Worm (Caenorhabditis elegans) whole organism, L4/young adult: ENCODE data around the gene irld-47.

ENCODE experiments used
- W03F9.2 ChIP-seq: fragments of 150-350 bp; optimal IDR thresholded peaks from 2 replicates; lab custom pipeline; 2014; ENCODE audit warnings: missing biosample characterization, missing genetic modification characterization
- dao-5 ChIP-seq: sonication (generic microtip); optimal IDR thresholded peaks from 2 replicates; lab custom pipeline; 2016; ENCODE audit warnings: missing genotype, missing genetic modification characterization, moderate library complexity, missing compliant biosample characterization
- him-1 ChIP-seq: sonication (generic microtip); optimal IDR thresholded peaks from 2 replicates; lab custom pipeline; 2016; ENCODE audit warnings: missing genotype, missing genetic modification reagents, missing genetic modification characterization, missing compliant biosample characterization

The irld-47 gene

DNA sequence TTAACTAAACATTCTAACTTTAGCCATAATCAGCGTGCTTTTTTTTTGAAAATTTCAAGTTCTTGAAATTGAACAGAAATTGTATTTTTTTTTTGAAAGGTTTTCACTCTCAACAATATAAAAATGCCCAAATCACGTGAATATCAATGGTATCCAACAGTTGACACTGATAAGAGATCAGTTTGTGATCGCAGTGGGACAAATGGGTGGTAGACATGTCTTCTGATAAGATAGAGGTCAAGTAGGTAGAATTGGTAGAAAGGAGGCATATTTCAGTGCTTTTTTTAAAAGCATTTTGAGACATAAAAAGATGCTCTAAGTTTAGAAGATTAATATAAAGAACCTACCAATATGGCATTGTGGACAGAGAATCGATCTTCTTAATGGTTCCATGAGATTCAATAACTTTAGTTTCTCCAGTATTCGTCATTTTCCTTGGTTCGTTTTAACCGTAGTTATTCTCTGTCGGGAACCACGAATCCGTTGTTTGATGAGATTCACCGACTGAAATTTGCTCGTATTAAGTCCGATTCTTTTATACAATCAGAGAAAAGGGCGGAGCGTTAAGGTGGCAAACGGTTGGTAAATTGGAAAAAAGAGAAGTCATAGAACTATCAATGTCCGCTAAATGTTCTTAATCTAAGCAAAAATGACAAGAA lies 44.9 kb downstream of the irld-47 start, which contains the start of gene mthf-1:
TSS of gene mthf-1 (minus strand) at position 504 of the 659 bp plus-strand sequence.
- TF ChIP-seq dao-5 (tag; lab: Kevin White, UChicago), result no peak
- TF ChIP-seq W03F9.2 (tag; lab: Kevin White, UChicago), result no peak
- no peak for TF ChIP-seq him-1 (tag; lab: Kevin White, UChicago)

- TF ChIP-seq dao-5 (tag; lab: Kevin White, UChicago) (no peak), him-1 (tag; lab: Kevin White, UChicago) (no peak), W03F9.2 (tag; lab: Kevin White, UChicago) (no peak)
Observed at ce11 chrII:7776715-7777114, 45.6 kb downstream of the irld-47 start.

ce11 chrII:7776232-7776631 lies 46.1 kb downstream of the irld-47 start:
- TF ChIP-seq dao-5 (tag; lab: Kevin White, UChicago) (no peak), him-1 (tag; lab: Kevin White, UChicago) (no peak), W03F9.2 (tag; lab: Kevin White, UChicago) (no peak)

DNA sequence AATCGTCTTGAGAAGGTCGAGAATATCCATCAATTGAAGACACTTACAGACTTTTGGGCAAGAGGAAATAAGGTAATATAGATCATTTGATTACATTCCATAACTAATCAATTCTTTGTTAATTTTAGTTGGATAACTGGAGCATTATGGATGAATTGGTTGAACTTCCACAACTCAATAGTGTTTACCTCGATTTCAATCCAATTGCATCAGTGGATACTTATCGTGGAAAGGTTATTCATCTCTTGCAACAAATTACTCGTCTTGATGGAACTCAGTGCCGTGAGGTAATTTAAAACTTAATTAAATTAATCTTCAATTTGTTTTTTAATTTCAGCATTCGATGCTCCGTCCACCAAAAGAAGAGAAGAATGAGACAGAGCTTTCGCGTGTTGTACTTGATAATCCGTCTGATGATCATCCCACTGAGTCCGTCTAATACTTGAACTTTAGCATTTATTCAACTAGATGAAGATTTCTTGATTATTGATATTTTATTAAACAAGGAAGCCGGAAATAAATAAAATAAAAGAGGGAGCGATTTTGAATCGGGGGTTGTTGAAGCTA lies 48.8 kb downstream of the irld-47 start:
- TF ChIP-seq W03F9.2 (tag; lab: Kevin White, UChicago), result no peak
- TF ChIP-seq dao-5 (tag; lab: Kevin White, UChicago), result no peak
- no peak for TF ChIP-seq him-1 (tag; lab: Kevin White, UChicago)

ce11 chrII:7772411-7772810 lies 49.9 kb downstream of the irld-47 start, which contains the start of gene C06A8.6:
Gene C06A8.6, plus strand, starts transcription at chrII:7772499.
- TF ChIP-seq dao-5 (tag; lab: Kevin White, UChicago), result no peak
- no peak for TF ChIP-seq W03F9.2 (tag; lab: Kevin White, UChicago)
- TF ChIP-seq him-1 (tag; lab: Kevin White, UChicago), result no peak

- no peak for TF ChIP-seq dao-5 (tag; lab: Kevin White, UChicago)
- no peak for TF ChIP-seq him-1 (tag; lab: Kevin White, UChicago)
- TF ChIP-seq W03F9.2 (tag; lab: Kevin White, UChicago), result no peak
Observed at ce11 chrII:7771917-7772316, 50.4 kb downstream of the irld-47 start, which contains the start of gene C06A8.8. Gene C06A8.8, minus strand, starts transcription at chrII:7772017.
